Fruit fly (Drosophila melanogaster) whole organism, embryonic: ENCODE measurements around the gene CG15358.

Experiments
- Asciz ChIP-seq: fragments of 200-800 bp; sonication (Bioruptor generic); optimal IDR thresholded peaks from 2 replicates; lab custom pipeline; 2017; ENCODE audit warnings: missing biosample characterization, mild to moderate bottlenecking, missing genetic modification characterization, missing genetic modification reagents
- BtbVII ChIP-seq: fragments of 200-800 bp; sonication (Bioruptor generic); optimal IDR thresholded peaks from 3 replicates; lab custom pipeline; 2017; ENCODE audit warnings: missing biosample characterization, mild to moderate bottlenecking, missing genetic modification characterization
- CG10366 ChIP-seq: fragments of 200-800 bp; sonication (Bioruptor generic); IDR thresholded peaks from 2 replicates; pipeline ENCODE4 v1.3.6; 2022; ENCODE audit warnings: missing biosample characterization, missing genetic modification characterization
- CG11456 ChIP-seq: fragments of 200-800 bp; sonication (Bioruptor generic); IDR thresholded peaks from 3 replicates; pipeline ENCODE4 v1.3.6; 2022; ENCODE audit warnings: missing biosample characterization, missing genetic modification characterization
- CG11504 ChIP-seq: fragments of 200-800 bp; sonication (Bioruptor generic); optimal IDR thresholded peaks from 3 replicates; lab custom pipeline; 2019; ENCODE audit warnings: missing biosample characterization, mild to moderate bottlenecking, missing genetic modification characterization, moderate library complexity
- CG12071 ChIP-seq: fragments of 200-800 bp; sonication (Bioruptor generic); optimal IDR thresholded peaks from 3 replicates; lab custom pipeline; 2018; ENCODE audit warnings: missing biosample characterization, mild to moderate bottlenecking, missing genetic modification characterization
- CG12155 ChIP-seq: fragments of 200-800 bp; sonication (Bioruptor generic); optimal IDR thresholded peaks from 3 replicates; lab custom pipeline; 2016; ENCODE audit warnings: missing biosample characterization, missing genetic modification characterization
- CG12391 ChIP-seq: fragments of 200-800 bp; sonication (Bioruptor generic); optimal IDR thresholded peaks from 3 replicates; lab custom pipeline; 2018; ENCODE audit warnings: missing biosample characterization, mild to moderate bottlenecking, missing genetic modification characterization, moderate library complexity
- CG12942 ChIP-seq: fragments of 200-800 bp; sonication (Bioruptor generic); optimal IDR thresholded peaks from 3 replicates; lab custom pipeline; 2016; ENCODE audit warnings: missing biosample characterization, missing genetic modification characterization
- CG13123 ChIP-seq: fragments of 200-800 bp; sonication (Bioruptor generic); optimal IDR thresholded peaks from 2 replicates; lab custom pipeline; 2016; ENCODE audit warnings: missing biosample characterization, missing genetic modification characterization
- CG13775 ChIP-seq: fragments of 200-800 bp; sonication (Bioruptor generic); optimal IDR thresholded peaks from 3 replicates; lab custom pipeline; 2017; ENCODE audit warnings: missing biosample characterization, mild to moderate bottlenecking, missing genetic modification characterization
- CG14667 ChIP-seq: fragments of 200-800 bp; sonication (Bioruptor generic); IDR thresholded peaks from 2 replicates; pipeline ENCODE4 v1.3.6; 2022; ENCODE audit warnings: missing biosample characterization, missing genetic modification characterization
- CG15269 ChIP-seq: fragments of 200-800 bp; sonication (Bioruptor generic); optimal IDR thresholded peaks from 2 replicates; lab custom pipeline; 2018; ENCODE audit warnings: missing biosample characterization, mild to moderate bottlenecking, missing genetic modification characterization, moderate library complexity
- CG2116 ChIP-seq: fragments of 200-800 bp; sonication (Bioruptor generic); optimal IDR thresholded peaks from 3 replicates; lab custom pipeline; 2018; ENCODE audit warnings: missing biosample characterization, mild to moderate bottlenecking, missing genetic modification characterization
- CG32767 ChIP-seq: fragments of 200-800 bp; sonication (Bioruptor generic); IDR thresholded peaks from 2 replicates; pipeline ENCODE4 v1.3.6; 2022; ENCODE audit warnings: missing biosample characterization, missing genetic modification characterization
- CG33213 ChIP-seq: fragments of 200-800 bp; sonication (Bioruptor generic); optimal IDR thresholded peaks from 3 replicates; lab custom pipeline; 2016; ENCODE audit warnings: missing biosample characterization, missing genetic modification characterization
- CG4854 ChIP-seq: fragments of 200-800 bp; sonication (Bioruptor generic); optimal IDR thresholded peaks from 2 replicates; lab custom pipeline; 2016; ENCODE audit warnings: missing biosample characterization, missing genetic modification characterization, inconsistent platforms
- CG6813 ChIP-seq: fragments of 200-800 bp; sonication (Bioruptor generic); optimal IDR thresholded peaks from 2 replicates; lab custom pipeline; 2017; ENCODE audit warnings: missing biosample characterization, missing genetic modification characterization, mild to moderate bottlenecking, moderate library complexity, missing genetic modification reagents
- CG9437 ChIP-seq: fragments of 200-800 bp; sonication (Bioruptor generic); optimal IDR thresholded peaks from 2 replicates; lab custom pipeline; 2018; ENCODE audit warnings: missing biosample characterization, mild to moderate bottlenecking, missing genetic modification characterization
- CG9727 ChIP-seq: fragments of 200-800 bp; sonication (Bioruptor generic); optimal IDR thresholded peaks from 3 replicates; lab custom pipeline; 2017; ENCODE audit warnings: missing biosample characterization, mild to moderate bottlenecking, missing genetic modification characterization
- Dfd ChIP-seq, 2 experiments: fragments of >200 bp; optimal IDR thresholded peaks; 2 replicates each; lab custom pipeline; 2017; ENCODE audit warnings: missing biosample characterization in 2 of 2, missing genetic modification characterization in 2 of 2
- Doc3 ChIP-seq: fragments of 200-800 bp; sonication (Bioruptor generic); IDR thresholded peaks from 3 replicates; pipeline ENCODE4 v1.3.6; 2022; ENCODE audit warnings: missing biosample characterization, missing genetic modification characterization; ENCODE audit not compliant: partially characterized antibody
- Mes4 ChIP-seq: fragments of 200-800 bp; sonication (Bioruptor generic); optimal IDR thresholded peaks from 2 replicates; lab custom pipeline; 2016; ENCODE audit warnings: missing biosample characterization, missing genetic modification characterization
- NfI ChIP-seq: fragments of 200-800 bp; sonication (Bioruptor generic); optimal IDR thresholded peaks from 3 replicates; lab custom pipeline; 2018; ENCODE audit warnings: missing biosample characterization, mild to moderate bottlenecking, missing genetic modification characterization, moderate library complexity
- Optix ChIP-seq: fragments of 200-800 bp; sonication (Bioruptor generic); IDR thresholded peaks from 3 replicates; pipeline ENCODE4 v1.3.6; 2022; ENCODE audit warnings: missing biosample characterization, missing genetic modification characterization
- Pdp1 ChIP-seq, 2 experiments: fragments of 200-800 bp; sonication (Bioruptor generic); optimal IDR thresholded peaks; 3 replicates each; lab custom pipeline; 2016; ENCODE audit warnings: missing biosample characterization in 2 of 2, missing genetic modification characterization in 2 of 2, mild to moderate bottlenecking in 1 of 2, moderate library complexity in 1 of 2
- Ravus ChIP-seq: fragments of 200-800 bp; sonication (Bioruptor generic); IDR thresholded peaks from 2 replicates; pipeline ENCODE4 v1.3.6; 2022; ENCODE audit warnings: missing biosample characterization, missing genetic modification characterization
- Sin3A ChIP-seq: fragments of >200 bp; optimal IDR thresholded peaks from 2 replicates; lab custom pipeline; 2018
- Sox102F ChIP-seq: fragments of 200-800 bp; sonication (Bioruptor generic); optimal IDR thresholded peaks from 2 replicates; lab custom pipeline; 2018; ENCODE audit warnings: missing biosample characterization, mild to moderate bottlenecking, missing genetic modification characterization, moderate library complexity
- Ssrp ChIP-seq: fragments of 200-800 bp; sonication (Bioruptor generic); optimal IDR thresholded peaks from 2 replicates; lab custom pipeline; 2018; ENCODE audit warnings: missing biosample characterization, mild to moderate bottlenecking, missing genetic modification characterization, moderate library complexity
- Stat92E ChIP-seq, 3 experiments: fragments of >200 bp in 2 of 3; fragments of 200-800 bp in 1 of 3; sonication (Bioruptor generic) in 1 of 3; optimal IDR thresholded peaks; 2 replicates each; lab custom pipeline; 2017 to 2019; ENCODE audit warnings: missing biosample characterization in 3 of 3, missing genetic modification characterization in 3 of 3, mild to moderate bottlenecking in 1 of 3, moderate library complexity in 1 of 3
- Usf ChIP-seq: fragments of 200-800 bp; sonication (Bioruptor generic); optimal IDR thresholded peaks from 2 replicates; lab custom pipeline; 2017; ENCODE audit warnings: missing genotype, missing biosample characterization, missing genetic modification characterization
- bigmax ChIP-seq: fragments of 200-800 bp; sonication (Bioruptor generic); optimal IDR thresholded peaks from 2 replicates; lab custom pipeline; 2018; ENCODE audit warnings: missing biosample characterization, mild to moderate bottlenecking, missing genetic modification characterization
- cato ChIP-seq: fragments of 200-800 bp; sonication (Bioruptor generic); optimal IDR thresholded peaks from 2 replicates; lab custom pipeline; 2016; ENCODE audit warnings: missing biosample characterization, missing genetic modification characterization, borderline replicate concordance
- danr ChIP-seq: fragments of 200-800 bp; sonication (Bioruptor generic); IDR thresholded peaks from 2 replicates; pipeline ENCODE4 v1.3.6; 2022; ENCODE audit warnings: missing biosample characterization, missing genetic modification characterization
- esg ChIP-seq: fragments of 200-800 bp; sonication (Bioruptor generic); conservative IDR thresholded peaks from 2 replicates; pipeline ENCODE4 v1.3.6; 2022; ENCODE audit warnings: missing biosample characterization, missing genetic modification characterization
- ewg ChIP-seq: fragments of 200-800 bp; sonication (Bioruptor generic); optimal IDR thresholded peaks from 3 replicates; lab custom pipeline; 2017; ENCODE audit warnings: mild to moderate bottlenecking, missing biosample characterization, missing genetic modification reagents, missing genetic modification characterization
- eyg ChIP-seq: fragments of 200-800 bp; sonication (Bioruptor generic); optimal IDR thresholded peaks from 3 replicates; lab custom pipeline; 2016; ENCODE audit warnings: missing biosample characterization, missing genetic modification characterization
- fru ChIP-seq: fragments of >200 bp; optimal IDR thresholded peaks from 2 replicates; lab custom pipeline; 2017
- lola ChIP-seq, 3 experiments: fragments of >200 bp in 2 of 3; fragments of 200-800 bp in 1 of 3; sonication (Bioruptor generic) in 1 of 3; optimal IDR thresholded peaks; 2 replicates each; lab custom pipeline; 2017 to 2019; ENCODE audit warnings: missing biosample characterization in 3 of 3, missing genetic modification characterization in 3 of 3, mild to moderate bottlenecking in 1 of 3, moderate library complexity in 1 of 3
- mld ChIP-seq: fragments of 200-800 bp; sonication (Bioruptor generic); IDR thresholded peaks from 3 replicates; pipeline ENCODE4 v1.3.6; 2022; ENCODE audit warnings: missing biosample characterization, missing genetic modification characterization; ENCODE audit not compliant: partially characterized antibody
- pb ChIP-seq: fragments of 200-800 bp; sonication (Bioruptor generic); optimal IDR thresholded peaks from 3 replicates; lab custom pipeline; 2016; ENCODE audit warnings: missing biosample characterization, missing genetic modification characterization
- phol ChIP-seq: fragments of 200-800 bp; sonication (Bioruptor generic); optimal IDR thresholded peaks from 3 replicates; lab custom pipeline; 2018; ENCODE audit warnings: missing biosample characterization, mild to moderate bottlenecking, missing genetic modification characterization, moderate library complexity
- rib ChIP-seq: fragments of 200-800 bp; sonication (Bioruptor generic); IDR thresholded peaks from 2 replicates; pipeline ENCODE4 v1.3.6; 2022; ENCODE audit warnings: missing biosample characterization, missing genetic modification characterization
- ro ChIP-seq: fragments of 200-800 bp; sonication (Bioruptor generic); IDR thresholded peaks from 2 replicates; pipeline ENCODE4 v1.3.6; 2022; ENCODE audit warnings: missing biosample characterization, missing genetic modification characterization
- scrt ChIP-seq: fragments of 200-800 bp; sonication (Bioruptor generic); optimal IDR thresholded peaks from 2 replicates; lab custom pipeline; 2018; ENCODE audit warnings: missing biosample characterization, mild to moderate bottlenecking, missing genetic modification characterization, moderate library complexity
- stwl ChIP-seq: fragments of 200-800 bp; sonication (Bioruptor generic); optimal IDR thresholded peaks from 3 replicates; lab custom pipeline; 2018; ENCODE audit warnings: missing biosample characterization, mild to moderate bottlenecking, missing genetic modification characterization, moderate library complexity
- z ChIP-seq: fragments of 200-800 bp; sonication (Bioruptor generic); IDR thresholded peaks from 3 replicates; pipeline ENCODE4 v1.3.6; 2022; ENCODE audit warnings: missing biosample characterization, missing genetic modification characterization
- zen ChIP-seq: fragments of 200-800 bp; sonication (Bioruptor generic); optimal IDR thresholded peaks from 3 replicates; lab custom pipeline; 2018; ENCODE audit warnings: missing biosample characterization, mild to moderate bottlenecking, missing genetic modification characterization, moderate library complexity

The CG15358 gene

dm6 chr2L:1884409-1885082, 1.5 kb upstream of the CG15358 start, which contains the start of gene Wdr62 (continued):
- peak; percentile 42 for TF ChIP-seq BtbVII
- TF ChIP-seq Usf (GFP tag; lab: Kevin White, UChicago) = no peak
- TF ChIP-seq CG12071 (GFP tag; lab: Kevin White, UChicago) = peak; percentile 55
- peak; percentile 99 for TF ChIP-seq stwl
- peak; percentile 37 for TF ChIP-seq CG12391 (tag; lab: Kevin White, UChicago)
- TF ChIP-seq Mes4 = no peak
- TF ChIP-seq CG15269 (tag; lab: Kevin White, UChicago) = peak; percentile 11
- peak; percentile 55 for TF ChIP-seq zen (tag; lab: Kevin White, UChicago)
- no peak for TF ChIP-seq CG9727
- no peak for TF ChIP-seq fru (lab: Kevin White, UChicago)
- no peak for TF ChIP-seq CG6813 (GFP tag; lab: Kevin White, UChicago)
- TF ChIP-seq scrt (GFP tag; lab: Kevin White, UChicago) = peak; percentile 45
- TF ChIP-seq rib (GFP tag; lab: Robert Waterston, UW) = peak; percentile 91
- peak; percentile 70 for TF ChIP-seq CG12155 (GFP tag; lab: Kevin White, UChicago)
- no peak for TF ChIP-seq Optix
- no peak for TF ChIP-seq Asciz
- TF ChIP-seq danr = no peak
- TF ChIP-seq CG2116 (GFP tag; lab: Kevin White, UChicago) = peak; percentile 65
- peak; percentile 26 for TF ChIP-seq Sin3A (lab: Kevin White, UChicago)
- TF ChIP-seq z = no peak
- no peak for TF ChIP-seq CG14667 (GFP tag; lab: Robert Waterston, UW)
- TF ChIP-seq CG13123 (GFP tag; lab: Kevin White, UChicago) = peak; percentile 13
- TF ChIP-seq NfI = peak; percentile 34
- TF ChIP-seq ro (GFP tag; lab: Robert Waterston, UW) = no peak
- TF ChIP-seq eyg (GFP tag; lab: Kevin White, UChicago) = no peak
- peak in 1 of 3 experiments; percentile 82 for TF ChIP-seq Stat92E (GFP tag; optimal IDR thresholded peaks at IDR 0.05; lab: Kevin White, UChicago)
- TF ChIP-seq CG9437 (GFP tag; lab: Kevin White, UChicago) = no peak
- TF ChIP-seq mld (GFP tag; lab: Robert Waterston, UW) = 0 out of 3 replicates have a peak, but pooled peaks have one; percentile 45
- TF ChIP-seq CG4854 (GFP tag; lab: Kevin White, UChicago) = peak; percentile 51
- TF ChIP-seq bigmax (GFP tag; lab: Kevin White, UChicago) = peak; percentile 32
- TF ChIP-seq CG11456 (GFP tag; lab: Robert Waterston, UW) = 0 out of 3 replicates have a peak, but pooled peaks have one; percentile 27
- TF ChIP-seq CG33213 = peak; percentile 92
- no peak for TF ChIP-seq CG10366 (GFP tag; lab: Robert Waterston, UW)
- peak; percentile 24 for TF ChIP-seq Sox102F
- no peak for TF ChIP-seq Ssrp (tag; lab: Kevin White, UChicago)
- TF ChIP-seq Dfd (GFP tag; optimal IDR thresholded peaks at IDR 0.05; lab: Kevin White, UChicago) = no peak
- TF ChIP-seq CG11504 = peak; percentile 66
- no peak for TF ChIP-seq CG13775 (GFP tag; lab: Kevin White, UChicago)
- TF ChIP-seq Doc3 = no peak
- TF ChIP-seq pb (GFP tag; lab: Kevin White, UChicago) = peak; percentile 44
- no peak for TF ChIP-seq ewg (GFP tag; lab: Kevin White, UChicago)
- peak; percentile 29 to 81 for TF ChIP-seq Pdp1 (GFP tag; optimal IDR thresholded peaks at IDR 0.05; lab: Kevin White, UChicago)
- TF ChIP-seq esg (GFP tag; lab: Robert Waterston, UW) = no peak
- TF ChIP-seq CG12942 = peak; percentile 22
- TF ChIP-seq Ravus = no peak
- TF ChIP-seq lola (GFP tag; optimal IDR thresholded peaks at IDR 0.05; lab: Kevin White, UChicago) = peak in 1 of 3 experiments; percentile 55
- peak; percentile 49 for TF ChIP-seq phol
- no peak for TF ChIP-seq cato (GFP tag; lab: Kevin White, UChicago)
- 0 out of 2 replicates have a peak, but pooled peaks have one; percentile 57 for TF ChIP-seq CG32767 (GFP tag; lab: Robert Waterston, UW)
